Worm (Caenorhabditis elegans): ENCODE results near the gene Y76A2B.4.
A peak's percentile ranks its signal among the peaks of the same experiment; 100 is the strongest.

The Y76A2B.4 gene

DNA sequence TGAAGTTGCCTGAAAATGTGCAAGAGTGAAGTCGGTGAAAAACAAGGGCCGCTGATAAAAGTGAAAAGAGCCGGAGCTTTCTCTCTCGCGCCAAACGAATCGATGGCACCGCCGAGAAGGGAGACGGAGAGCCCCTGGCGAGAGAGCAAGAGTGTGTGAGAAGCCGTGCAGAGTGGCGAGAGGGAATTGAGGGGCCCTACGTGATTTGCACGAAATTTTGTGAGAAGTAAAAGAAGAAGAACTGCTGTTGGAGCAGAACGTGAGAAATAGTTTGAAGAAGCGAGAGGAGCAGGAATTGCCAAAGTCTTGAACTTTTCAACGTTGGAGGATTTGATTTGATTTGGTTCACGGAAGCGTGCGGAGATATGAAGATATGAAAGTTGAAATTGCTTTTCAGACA, 18.4 kb upstream of the Y76A2B.4 start, which contains the start of gene aldo-1:
Gene aldo-1 (minus strand): TSS at position 9 of the 400 bp plus-strand sequence.
- TF ChIP-seq F49E8.2 (tag; optimal IDR thresholded peaks at IDR 0.05; ENCODE audit: borderline replicate concordance) (no peak), daf-16 (GFP tag; optimal IDR thresholded peaks at IDR 0.05) (peak in 1 of 2 experiments; percentile 34), daf-16 (tag; optimal IDR thresholded peaks at IDR 0.05) (no peak), ctbp-1 (GFP tag; IDR thresholded peaks at IDR 0.05) (0 out of 2 replicates have a peak, but pooled peaks have one; percentile 64), ces-1 (GFP tag; optimal IDR thresholded peaks at IDR 0.05) (peak; percentile 76), aha-1 (tag) (peak; percentile 92), set-16 (GFP tag; IDR thresholded peaks at IDR 0.05) (peak; percentile 80), ZK546.5 (tag; optimal IDR thresholded peaks at IDR 0.05) (no peak), hlh-30 (tag; optimal IDR thresholded peaks at IDR 0.05; ENCODE audit: insufficient read depth) (peak; percentile 4), rbr-2 (tag; optimal IDR thresholded peaks at IDR 0.05) (peak; percentile 27), hmg-1.1 (GFP tag; IDR thresholded peaks at IDR 0.05) (0 out of 2 replicates have a peak, but pooled peaks have one; percentile 26), arid-1 (GFP tag; conservative IDR thresholded peaks at IDR 0.05) (0 out of 2 replicates have a peak, but pooled peaks have one; percentile 19), lsy-2 (tag; optimal IDR thresholded peaks at IDR 0.05) (peak in 1 of 2 experiments; percentile 53), hlh-11 (tag; optimal IDR thresholded peaks at IDR 0.05) (peak; percentile 11), lin-29 (GFP tag; IDR thresholded peaks at IDR 0.05) (no peak), mep-1 (tag; optimal IDR thresholded peaks at IDR 0.05) (peak; percentile 48), sdz-12 (GFP tag; optimal IDR thresholded peaks at IDR 0.05) (no peak), mdl-1 (tag; optimal IDR thresholded peaks at IDR 0.05) (peak in 1 of 2 experiments; percentile 13), fkh-10 (GFP tag; optimal IDR thresholded peaks at IDR 0.05) (peak; percentile 36), egl-43 (GFP tag; IDR thresholded peaks at IDR 0.05) (no peak), ztf-7 (tag; optimal IDR thresholded peaks at IDR 0.05) (no peak), F37D6.2 (tag; optimal IDR thresholded peaks at IDR 0.05) (peak; percentile 28), hif-1 (tag; optimal IDR thresholded peaks at IDR 0.05) (peak; percentile 79 to 99)

DNA sequence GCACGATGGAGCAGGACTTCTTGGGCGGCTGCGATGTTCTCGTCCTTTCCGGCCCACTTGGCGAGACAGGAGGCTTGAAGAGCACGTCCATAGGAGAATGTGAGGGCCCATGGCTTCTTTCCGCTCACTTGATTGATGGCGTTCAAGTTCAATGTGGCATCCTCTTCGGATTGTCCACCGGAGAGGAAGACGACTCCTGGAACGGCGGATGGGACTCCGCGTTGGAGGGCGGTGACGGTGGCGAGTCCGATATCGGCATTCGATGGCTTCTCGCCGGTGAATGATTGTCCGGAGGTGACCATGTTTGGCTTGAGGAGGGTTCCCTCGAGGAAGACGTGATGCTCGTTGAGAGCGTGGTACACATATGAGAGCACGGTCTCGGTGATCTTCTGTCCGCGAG, 17.0 kb upstream of the Y76A2B.4 start:
- TF ChIP-seq lin-38 (GFP tag; IDR thresholded peaks at IDR 0.05) (no peak), nhr-25 (tag; optimal IDR thresholded peaks at IDR 0.05; ENCODE audit: borderline replicate concordance, insufficient read depth) (no peak), rbr-2 (tag; optimal IDR thresholded peaks at IDR 0.05) (no peak), gei-8 (GFP tag; optimal IDR thresholded peaks at IDR 0.05) (no peak), nhr-41 (GFP tag; IDR thresholded peaks at IDR 0.05) (no peak), cey-2 (tag; optimal IDR thresholded peaks at IDR 0.05; ENCODE audit: borderline replicate concordance, insufficient read depth) (no peak), ctbp-1 (GFP tag; IDR thresholded peaks at IDR 0.05) (0 out of 2 replicates have a peak, but pooled peaks have one; percentile 49), ceh-28 (tag; optimal IDR thresholded peaks at IDR 0.05) (no peak), set-16 (GFP tag; IDR thresholded peaks at IDR 0.05) (peak; percentile 84), lsy-2 (tag; optimal IDR thresholded peaks at IDR 0.05) (no peak), snpc-4 (tag; optimal IDR thresholded peaks at IDR 0.05) (no peak), nhr-11 (tag; optimal IDR thresholded peaks at IDR 0.05) (no peak), dve-1 (tag; optimal IDR thresholded peaks at IDR 0.05; ENCODE audit: insufficient read depth) (no peak), F44E2.7 (GFP tag; IDR thresholded peaks at IDR 0.05) (no peak)

DNA sequence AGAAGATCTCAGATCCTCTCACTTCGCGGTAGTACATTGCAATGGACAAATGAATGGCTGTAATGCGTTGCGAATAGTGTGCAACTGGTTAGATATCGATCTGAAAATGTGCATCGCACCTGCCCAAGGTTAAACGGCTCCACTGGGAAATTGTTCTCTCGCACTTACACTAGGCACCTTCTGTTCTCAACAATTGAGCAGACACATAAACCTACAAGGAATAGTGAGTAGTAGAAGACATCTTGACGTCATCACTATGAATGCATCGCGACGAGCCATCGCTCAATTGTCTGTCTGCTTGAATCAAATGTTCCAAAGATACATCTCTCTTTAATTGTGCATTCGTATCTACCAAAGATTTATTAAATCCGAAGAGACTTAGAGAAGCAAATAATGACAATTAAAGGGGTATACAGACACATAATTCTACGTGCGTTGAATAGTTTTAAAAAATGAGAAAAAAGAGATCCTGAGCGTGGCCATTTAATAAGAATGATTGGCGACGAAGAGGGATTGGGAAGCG, 16.5 kb upstream of the Y76A2B.4 start, which contains the start of gene T05D4.2:
Gene T05D4.2 (minus strand): TSS at position 83 of the 523 bp plus-strand sequence.
- TF ChIP-seq madf-9 (GFP tag; conservative IDR thresholded peaks at IDR 0.05): no peak
- no peak for TF ChIP-seq Y48G9A.11 (GFP tag; IDR thresholded peaks at IDR 0.05)
- TF ChIP-seq unc-130 (GFP tag; optimal IDR thresholded peaks at IDR 0.05): no peak
- TF ChIP-seq mep-1 (tag; optimal IDR thresholded peaks at IDR 0.05): peak; percentile 8
- no peak for TF ChIP-seq daf-16 (GFP tag; optimal IDR thresholded peaks at IDR 0.05)
- no peak for TF ChIP-seq daf-16 (tag; optimal IDR thresholded peaks at IDR 0.05)
- TF ChIP-seq D1046.2 (GFP tag; IDR thresholded peaks at IDR 0.05): 0 out of 2 replicates have a peak, but pooled peaks have one; percentile 23
- TF ChIP-seq dve-1 (tag; optimal IDR thresholded peaks at IDR 0.05; ENCODE audit: insufficient read depth): no peak
- TF ChIP-seq hlh-11 (tag; optimal IDR thresholded peaks at IDR 0.05): peak; percentile 11
- TF ChIP-seq mes-2 (tag; optimal IDR thresholded peaks at IDR 0.05; ENCODE audit: poor library complexity, severe bottlenecking): no peak
- no peak for TF ChIP-seq daf-8 (GFP tag; IDR thresholded peaks at IDR 0.05)
- peak in 1 of 2 experiments; percentile 59 for TF ChIP-seq lsy-2 (tag; optimal IDR thresholded peaks at IDR 0.05)
- 0 out of 2 replicates have a peak, but pooled peaks have one; percentile 49 for TF ChIP-seq daf-19 (GFP tag; conservative IDR thresholded peaks at IDR 0.05)
- TF ChIP-seq ctbp-1 (GFP tag; IDR thresholded peaks at IDR 0.05): 0 out of 2 replicates have a peak, but pooled peaks have one; percentile 39
- TF ChIP-seq ceh-28 (tag; optimal IDR thresholded peaks at IDR 0.05): no peak
- TF ChIP-seq Y105C5A.15 (GFP tag; IDR thresholded peaks at IDR 0.05): no peak
- TF ChIP-seq unc-62 (GFP tag; optimal IDR thresholded peaks at IDR 0.05 in 1 of 2): peak in 1 of 2 experiments; percentile 97
- TF ChIP-seq unc-62 (tag; optimal IDR thresholded peaks at IDR 0.05): no peak
- no peak for TF ChIP-seq F44E2.7 (GFP tag; IDR thresholded peaks at IDR 0.05)
- no peak for TF ChIP-seq aly-2 (tag; optimal IDR thresholded peaks at IDR 0.05)
- TF ChIP-seq zfp-3 (GFP tag; conservative IDR thresholded peaks at IDR 0.05): no peak

Data from whole organism, L4 larva.